Worm (Caenorhabditis elegans): ENCODE measurements around the gene ZK593.2.

DNA sequence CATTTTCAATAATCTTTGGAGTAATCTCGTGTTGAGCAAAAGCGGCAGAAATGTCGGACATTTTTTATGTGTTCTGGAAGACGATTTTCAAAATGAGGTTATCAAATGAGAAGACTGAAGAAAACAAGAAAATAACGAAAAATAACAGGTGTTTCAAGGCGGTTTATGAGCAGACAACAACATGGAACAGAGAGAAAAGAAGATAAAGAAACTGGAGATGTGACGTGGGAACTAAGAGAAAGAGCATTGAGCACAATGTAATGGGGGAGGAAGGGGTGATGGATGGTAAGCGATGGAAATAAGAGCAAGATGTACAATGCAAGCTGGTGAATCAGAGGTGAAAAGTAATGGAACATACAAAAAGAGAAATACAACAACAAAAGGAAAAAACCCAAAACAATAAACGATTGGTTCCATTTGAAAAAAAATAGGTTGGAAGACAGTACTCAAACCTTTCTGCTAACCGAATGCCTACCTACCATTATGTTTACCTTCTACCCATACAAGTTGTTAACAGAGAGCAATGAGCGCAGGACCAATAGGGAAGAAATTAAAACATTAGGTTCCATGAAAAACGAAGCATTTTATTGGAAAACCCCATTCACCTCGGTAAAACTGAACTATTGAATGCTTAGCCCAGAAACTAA is 44.5 kb downstream of the ZK593.2 start, which contains the start of gene Y69E1A.5:
- TF ChIP-seq snpc-4 (GFP tag; optimal IDR thresholded peaks at IDR 0.05) (no peak), snpc-4 (tag; optimal IDR thresholded peaks at IDR 0.05) (no peak), ztf-6 (GFP tag; IDR thresholded peaks at IDR 0.05) (no peak), pha-4 (tag; optimal IDR thresholded peaks at IDR 0.05) (no peak)

All from whole organism, young adult.